Fruit fly (Drosophila melanogaster) whole organism, larva: ENCODE data around the gene CG11629.

Experiments
- noc ChIP-seq: fragments of 200-800 bp; sonication (Bioruptor generic); optimal IDR thresholded peaks from 3 replicates; lab custom pipeline; 2019; ENCODE audit warnings: missing biosample characterization, mild to moderate bottlenecking, missing genetic modification characterization, moderate library complexity

Gene CG11629

DNA sequence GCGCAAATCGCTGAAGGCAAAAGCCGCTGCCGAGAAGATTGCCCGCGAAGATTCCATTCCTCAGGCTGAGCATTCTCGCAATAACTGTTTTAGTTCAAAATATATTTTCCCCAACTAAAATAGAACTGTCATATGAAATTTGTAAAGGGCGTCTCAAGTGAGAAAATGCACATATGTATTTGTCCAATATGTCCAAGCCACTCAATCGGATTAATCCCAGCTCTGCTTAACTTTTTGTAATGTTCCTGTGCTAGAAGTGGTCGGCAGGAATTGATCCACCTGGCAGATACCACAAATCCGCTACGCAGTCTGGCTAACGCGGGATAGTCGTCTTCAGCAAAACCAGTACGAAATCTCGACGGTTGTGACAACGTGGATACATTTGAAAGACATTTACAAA, at the start of gene CG11629:
CG11629 (minus strand) TSS at position 101 of the 400 bp plus-strand sequence.
- no peak for TF ChIP-seq noc (tag; lab: Kevin White, UChicago)

DNA sequence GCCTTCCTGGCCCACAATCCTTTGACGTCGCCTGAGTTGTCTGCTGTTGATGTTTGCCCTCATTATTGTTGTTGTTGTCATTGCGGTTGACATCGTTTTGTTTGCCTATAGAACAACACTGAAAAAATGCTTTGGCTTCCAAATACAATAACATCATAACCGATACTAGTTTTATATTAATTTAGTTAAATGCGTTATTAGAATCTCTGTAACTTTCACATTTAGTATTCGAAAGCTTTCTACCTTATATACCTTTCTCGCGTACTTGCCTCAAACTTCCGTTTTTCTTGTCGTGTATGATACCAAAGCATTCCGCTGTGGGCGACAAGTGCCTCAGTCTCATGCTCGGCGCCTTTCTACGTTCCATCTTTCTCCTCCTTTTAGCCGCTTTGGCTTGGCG, 35.4 kb upstream of the CG11629 start:
- TF ChIP-seq noc (tag; lab: Kevin White, UChicago) = no peak

DNA sequence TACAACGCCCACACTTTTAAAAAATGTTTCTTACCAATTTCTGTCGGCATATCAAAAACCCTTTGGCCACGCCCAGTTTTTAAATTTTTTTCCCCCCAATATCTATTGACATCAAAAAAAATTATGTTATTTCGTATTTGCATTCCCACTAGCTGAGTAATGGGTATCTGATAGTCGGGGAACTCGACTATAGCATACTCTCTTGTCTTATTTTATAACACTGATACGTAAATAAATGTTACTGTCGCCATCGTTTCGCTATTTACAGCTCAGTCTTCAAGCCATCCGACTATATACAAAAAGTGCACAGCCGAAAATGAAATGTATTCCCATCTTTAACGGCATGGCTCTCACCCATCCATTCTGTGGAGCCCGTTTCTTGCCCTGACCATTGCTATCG, 25.2 kb upstream of the CG11629 start:
- no peak for TF ChIP-seq noc (tag; lab: Kevin White, UChicago)

DNA sequence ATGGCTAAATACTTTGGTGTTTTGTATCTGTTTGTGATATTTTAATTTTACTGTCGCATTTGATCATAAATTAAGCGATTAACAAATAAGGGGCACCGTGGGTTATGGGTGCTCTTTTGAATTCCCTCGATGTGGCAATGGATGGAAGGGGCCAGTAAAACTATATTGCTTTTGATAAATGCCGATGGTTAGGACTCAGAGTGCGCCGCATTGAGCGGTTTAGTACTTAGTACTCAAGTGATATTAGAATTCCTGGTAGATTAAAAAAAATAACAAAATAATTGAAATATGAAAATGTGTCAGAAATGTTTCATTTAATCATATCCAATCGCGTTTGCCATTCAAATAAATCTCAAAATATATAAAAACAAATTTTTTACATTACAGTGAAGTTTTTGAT, 17.9 kb upstream of the CG11629 start, which contains the start of gene CG11634:
CG11634 (plus strand) TSS at position 301 of the 400 bp plus-strand sequence.
- TF ChIP-seq noc (tag; lab: Kevin White, UChicago) = no peak

DNA sequence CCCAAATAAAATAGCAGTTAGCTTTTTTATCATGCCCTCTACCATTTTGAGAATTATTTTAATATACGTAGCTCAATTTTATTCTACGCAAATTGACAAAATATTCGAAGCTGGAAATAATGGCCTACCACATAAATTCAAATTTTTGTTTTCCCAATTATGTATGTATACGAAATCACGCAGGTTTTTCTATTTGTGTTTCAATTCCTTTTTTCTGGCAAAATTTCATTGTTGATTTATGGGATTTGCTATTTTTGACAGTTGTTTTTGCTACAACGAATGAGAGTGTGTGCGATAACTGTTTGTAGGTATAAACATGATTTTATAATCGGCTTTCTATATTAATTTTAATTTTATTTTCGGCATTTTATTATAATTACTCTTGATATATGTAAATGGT, 17.2 kb upstream of the CG11629 start, which contains the start of gene CG31600:
CG31600 (minus strand) TSS at position 101 of the 400 bp plus-strand sequence.
- TF ChIP-seq noc (tag; lab: Kevin White, UChicago) = no peak

DNA sequence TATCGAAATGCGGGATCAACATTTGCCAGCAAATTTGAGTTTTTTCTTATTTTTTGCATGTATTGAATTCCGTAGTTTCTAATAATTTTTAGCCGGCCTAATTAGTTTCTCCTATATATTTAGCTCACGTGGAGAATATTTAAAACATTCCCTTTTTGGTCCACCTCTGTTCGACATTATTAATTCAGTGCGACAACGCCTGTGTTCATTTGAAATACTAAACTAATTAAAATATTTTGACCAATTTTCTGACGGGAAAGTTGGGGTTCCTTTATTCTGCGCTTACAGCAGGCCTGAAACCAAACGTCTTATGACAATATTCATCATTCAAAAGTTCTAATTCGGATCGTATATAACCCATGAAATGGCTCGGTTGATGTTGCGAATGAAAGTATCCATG, 7.9 kb upstream of the CG11629 start, which contains the start of gene CG1428:
CG1428 (plus strand) TSS at position 301 of the 400 bp plus-strand sequence.
- no peak for TF ChIP-seq noc (tag; lab: Kevin White, UChicago)

DNA sequence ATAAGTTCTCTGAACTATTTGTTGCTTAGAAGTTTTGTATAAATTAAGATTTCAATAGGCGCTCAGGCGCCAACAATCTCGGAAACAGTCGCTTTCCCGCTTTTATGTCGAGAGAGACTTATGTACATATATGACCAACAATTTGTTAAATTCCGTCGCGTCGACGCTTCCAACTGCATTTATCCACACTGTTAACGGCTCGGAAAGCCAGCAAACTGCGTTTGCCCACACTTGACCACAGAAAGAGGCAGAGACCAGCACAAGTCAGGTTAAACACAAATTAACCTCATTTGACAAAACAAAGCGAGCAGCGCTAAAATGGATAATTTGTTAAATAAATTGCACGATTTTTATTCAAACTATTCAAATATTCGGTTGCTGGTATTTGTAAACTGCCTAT, 7.0 kb upstream of the CG11629 start:
- TF ChIP-seq noc (tag; lab: Kevin White, UChicago) = no peak

DNA sequence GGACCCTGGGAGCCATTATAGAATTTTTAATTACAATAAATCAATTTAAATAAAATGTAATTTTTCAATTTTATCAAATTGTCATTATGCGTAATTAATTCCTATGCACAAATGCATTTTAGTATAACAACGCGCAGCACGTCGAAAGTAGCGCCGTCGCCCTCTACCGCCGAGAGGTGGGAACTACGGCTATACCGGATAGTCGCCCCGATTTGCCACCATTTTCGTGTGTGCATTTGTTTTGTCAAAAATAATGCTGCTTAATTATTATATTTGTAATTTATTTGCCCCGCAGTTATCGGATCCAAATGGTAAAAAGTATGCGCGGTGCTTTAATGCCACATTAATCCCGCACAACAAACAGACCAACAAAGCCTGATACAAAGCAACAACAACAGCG, 6.1 kb upstream of the CG11629 start:
- TF ChIP-seq noc (tag; lab: Kevin White, UChicago) = no peak

DNA sequence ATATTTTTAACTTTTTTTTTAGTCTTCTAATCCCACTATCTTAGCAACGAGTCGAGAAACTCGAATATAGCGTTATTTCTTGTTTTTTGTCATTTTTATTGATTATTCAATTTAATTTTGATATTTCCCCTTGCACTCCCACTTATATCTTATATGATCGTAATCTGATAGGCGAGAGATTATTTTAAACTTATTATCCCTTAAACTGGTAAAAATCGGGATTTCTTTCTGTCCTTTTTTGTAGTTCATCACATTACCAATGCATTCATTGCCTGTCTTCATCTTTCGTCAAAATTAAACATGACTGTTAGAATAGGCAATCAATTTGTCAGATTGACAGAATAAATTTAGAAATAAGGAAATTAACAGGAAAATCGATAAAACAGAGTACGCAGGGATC, 4.6 kb upstream of the CG11629 start, which contains the start of gene CG1421:
CG1421 (plus strand) TSS at position 301 of the 400 bp plus-strand sequence.
- no peak for TF ChIP-seq noc (tag; lab: Kevin White, UChicago)

DNA sequence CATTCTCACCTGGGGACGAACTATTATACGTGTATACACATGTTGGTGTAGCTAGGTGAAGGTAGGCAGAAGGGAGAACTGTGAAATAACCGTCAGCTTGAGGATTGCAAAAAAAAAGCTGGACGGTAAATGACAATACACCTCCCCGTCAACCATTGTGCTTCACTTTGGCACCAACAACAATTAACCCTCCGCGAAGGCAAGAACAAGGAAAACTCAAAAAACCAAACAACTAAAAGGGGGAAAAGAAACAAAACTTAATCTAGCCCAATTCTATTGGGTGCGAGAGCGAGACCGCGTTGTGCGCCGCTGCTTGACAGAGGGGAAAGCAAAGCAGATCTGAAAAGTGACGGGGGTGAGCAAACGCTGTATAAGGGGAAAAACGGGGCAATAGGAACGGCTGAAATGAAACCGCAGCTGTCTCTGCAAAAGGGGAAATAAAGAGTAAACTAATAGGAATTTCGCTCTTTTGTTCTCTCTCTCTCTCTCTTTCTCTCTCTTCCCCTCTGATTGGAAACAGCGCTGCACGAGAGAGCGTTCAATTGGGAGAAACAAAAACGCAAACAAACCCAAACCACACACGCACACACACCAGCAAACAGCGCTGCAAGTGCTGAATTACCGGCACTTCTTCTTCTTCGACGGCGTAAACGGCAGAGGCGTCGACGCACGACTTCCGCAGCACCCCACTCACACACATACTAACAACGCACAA, 1.1 kb upstream of the CG11629 start:
- TF ChIP-seq noc (tag; lab: Kevin White, UChicago) = no peak

DNA sequence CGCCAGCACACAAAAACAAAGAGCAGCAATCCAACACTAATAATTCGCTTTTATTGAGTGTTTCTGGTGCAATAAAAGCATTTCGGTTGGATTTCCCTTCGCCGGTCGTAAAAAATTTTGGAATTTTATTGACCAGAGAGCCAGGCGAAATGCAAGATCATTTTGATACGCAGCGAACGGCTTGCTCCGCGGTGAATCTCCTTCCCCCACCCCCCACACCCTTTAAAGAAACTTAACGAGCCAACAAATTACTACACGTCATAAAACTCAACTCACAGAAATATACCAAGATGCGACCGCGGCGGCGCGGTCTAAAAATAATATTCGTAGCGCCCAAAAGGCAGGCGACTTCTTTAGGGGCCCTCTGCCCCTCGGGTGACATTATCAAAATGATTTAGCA, 2.0 kb downstream of the CG11629 start:
- no peak for TF ChIP-seq noc (tag; lab: Kevin White, UChicago)

DNA sequence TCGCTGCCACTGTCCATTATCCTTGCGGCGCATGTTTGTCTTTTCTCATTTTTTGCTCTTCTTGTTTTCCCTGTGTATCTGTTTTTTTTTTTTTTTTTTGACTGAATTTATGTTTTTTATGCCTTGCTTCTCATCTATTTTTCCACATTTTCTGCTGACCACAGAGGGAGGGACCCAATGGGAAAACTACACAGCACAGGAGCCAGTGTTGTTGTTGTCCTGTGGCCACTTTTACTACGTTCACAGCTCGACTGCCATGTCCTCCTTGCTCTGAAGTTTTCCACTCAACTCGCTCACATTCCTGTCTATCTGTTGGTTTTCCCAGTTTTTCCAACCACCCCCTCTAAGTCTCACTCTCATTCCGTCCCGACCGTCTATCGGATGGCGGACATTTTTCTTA, 7.9 kb downstream of the CG11629 start:
- TF ChIP-seq noc (tag; lab: Kevin White, UChicago) = no peak

DNA sequence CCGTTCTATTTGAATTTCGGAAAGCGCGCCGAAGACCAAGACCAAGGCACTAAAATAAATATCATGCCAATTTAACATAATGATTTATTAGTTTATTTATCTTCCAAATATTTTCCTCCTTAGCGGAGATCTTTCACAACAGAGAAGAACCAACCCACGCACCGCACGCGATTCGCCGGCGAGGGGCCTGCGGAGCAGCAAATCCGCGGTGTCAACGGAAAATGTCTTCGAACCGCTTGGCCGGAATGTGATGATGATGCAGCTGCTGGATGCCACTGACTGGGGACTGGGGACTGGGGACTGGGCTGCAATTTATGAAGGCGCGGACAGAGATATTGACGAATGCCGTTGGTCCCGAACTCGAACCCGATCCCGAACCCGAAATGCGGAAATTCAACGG, 10.5 kb downstream of the CG11629 start:
- TF ChIP-seq noc (tag; lab: Kevin White, UChicago) = no peak

DNA sequence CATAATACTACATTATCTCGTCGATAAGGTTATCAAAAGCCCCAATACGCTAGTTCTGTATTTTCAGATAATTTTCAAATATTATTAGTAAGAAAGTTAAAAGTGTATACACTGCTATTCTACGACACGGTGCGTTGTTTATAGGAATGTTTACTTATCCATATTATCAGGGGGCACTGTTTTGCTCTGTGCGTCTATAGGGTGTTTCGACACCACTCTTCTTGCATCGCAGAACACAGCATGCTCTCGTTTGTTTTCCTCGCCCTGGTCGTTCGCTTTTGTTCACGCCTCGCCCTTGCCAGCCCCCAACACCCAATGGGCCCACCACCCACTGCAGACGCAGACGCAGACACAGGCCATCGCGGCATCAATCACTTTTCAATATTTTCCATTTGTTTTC, 11.8 kb downstream of the CG11629 start:
- TF ChIP-seq noc (tag; lab: Kevin White, UChicago) = no peak

DNA sequence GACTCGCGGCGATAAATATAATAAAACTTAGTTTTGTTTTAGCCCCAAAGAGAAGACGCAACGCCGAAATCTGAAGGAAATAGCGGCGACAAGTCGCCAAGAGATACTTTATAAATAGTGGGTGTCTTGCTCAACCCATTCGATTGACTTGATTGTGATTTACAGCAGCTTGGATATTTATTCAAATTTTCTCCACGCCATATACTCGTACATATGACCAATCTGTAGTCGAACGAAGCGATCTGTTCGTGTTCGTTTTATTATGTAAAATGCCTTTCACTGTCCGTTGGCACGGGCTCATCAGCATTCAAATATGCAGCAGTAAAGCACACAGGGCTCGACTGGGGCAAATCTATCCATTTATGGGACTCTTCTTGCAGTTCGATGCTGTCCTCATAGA, 12.6 kb downstream of the CG11629 start:
- no peak for TF ChIP-seq noc (tag; lab: Kevin White, UChicago)

DNA sequence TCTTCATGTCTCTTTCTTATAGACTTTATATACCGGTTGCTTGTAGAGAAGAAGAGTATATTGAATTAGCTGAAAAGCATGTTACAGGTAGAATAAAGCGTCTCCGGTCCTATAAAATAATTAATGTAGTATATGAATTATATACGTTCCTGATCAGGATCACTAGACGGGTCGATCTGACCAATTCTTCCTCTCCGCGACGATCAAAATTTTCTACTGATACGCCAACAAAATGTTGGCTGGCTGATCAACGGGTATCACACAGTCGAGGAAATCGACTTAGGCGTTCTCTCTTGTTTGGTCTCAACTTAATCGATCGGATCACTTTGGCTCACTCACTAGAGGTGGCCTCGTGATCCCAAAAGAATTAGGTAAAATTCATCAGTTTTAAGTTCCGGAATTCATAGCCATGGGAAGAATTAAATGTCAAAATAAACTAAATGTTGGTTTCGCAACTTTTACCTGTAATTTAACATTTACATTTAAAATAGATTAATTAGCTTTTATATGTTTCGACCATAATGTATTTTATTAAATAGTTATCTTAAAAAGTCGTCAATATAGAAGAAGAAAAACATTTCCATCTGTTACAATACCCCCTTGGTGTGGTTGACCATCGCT, 16.5 kb downstream of the CG11629 start:
- TF ChIP-seq noc (tag; lab: Kevin White, UChicago) = no peak

DNA sequence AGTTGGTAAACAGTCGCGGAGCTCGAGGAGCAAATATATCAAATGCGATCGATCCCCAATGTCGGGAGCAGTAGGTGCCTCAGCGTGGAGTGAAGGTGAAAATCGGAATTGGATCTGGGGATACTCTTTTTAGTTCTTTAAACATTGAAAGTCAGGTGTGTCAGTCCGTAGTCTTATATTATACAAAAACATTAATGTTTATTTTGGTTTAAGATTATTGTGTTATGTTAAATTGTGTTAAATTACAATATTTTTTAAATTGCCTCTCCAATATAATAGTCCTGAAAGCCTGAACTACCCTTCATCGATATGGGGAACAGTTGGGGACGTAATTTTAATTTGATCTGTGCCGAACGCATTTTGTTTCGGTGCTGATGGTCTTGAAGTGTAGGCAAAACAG, 18.7 kb downstream of the CG11629 start:
- TF ChIP-seq noc (tag; lab: Kevin White, UChicago) = no peak
